Worm (Caenorhabditis elegans): ENCODE data around the gene ttc-37.

DNA sequence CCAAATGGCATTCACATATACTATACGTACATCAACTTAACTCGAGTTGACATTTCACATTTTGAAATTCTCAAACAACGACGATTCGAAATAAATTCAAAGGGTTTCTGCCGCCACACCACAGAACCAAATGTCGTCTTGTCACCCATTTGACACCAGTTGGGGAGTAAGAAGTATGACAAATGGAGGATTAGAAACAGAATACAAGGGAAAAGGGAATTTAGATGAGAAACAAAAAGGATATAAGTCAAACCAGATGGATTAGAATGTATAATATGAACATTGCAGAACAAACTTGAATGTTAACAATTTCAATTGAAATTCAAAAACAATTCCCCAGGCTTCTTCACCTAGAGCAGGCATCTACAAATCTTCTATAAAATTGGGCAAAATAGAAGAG, 2.6 kb upstream of the ttc-37 start:
- TF ChIP-seq ahr-1 (tag; optimal IDR thresholded peaks at IDR 0.05) (no peak), hlh-30 (tag; optimal IDR thresholded peaks at IDR 0.05; ENCODE audit: insufficient read depth) (no peak), madf-2 (tag; optimal IDR thresholded peaks at IDR 0.05) (no peak), rnt-1 (tag; optimal IDR thresholded peaks at IDR 0.05) (no peak), unc-3 (GFP tag; conservative IDR thresholded peaks at IDR 0.05) (no peak), unc-3 (tag; optimal IDR thresholded peaks at IDR 0.05) (no peak), lin-11 (tag; optimal IDR thresholded peaks at IDR 0.05) (no peak), tbx-2 (tag; optimal IDR thresholded peaks at IDR 0.05) (no peak), pat-9 (tag; optimal IDR thresholded peaks at IDR 0.05) (no peak)

Measured in whole organism, late embryonic.